Worm (Caenorhabditis elegans) whole organism, late embryonic: ENCODE data around the gene T24D5.2.

Experiments used
- F13H6.1 ChIP-seq: sonication (generic microtip); optimal IDR thresholded peaks from 2 replicates; lab custom pipeline; 2016; ENCODE audit warnings: missing genetic modification characterization, missing compliant biosample characterization
- Y22D7AL.16 ChIP-seq: sonication (generic microtip); optimal IDR thresholded peaks from 2 replicates; lab custom pipeline; 2016; ENCODE audit warnings: missing genetic modification characterization, missing compliant biosample characterization
- ceh-14 ChIP-seq: sonication (generic microtip); optimal IDR thresholded peaks from 2 replicates; lab custom pipeline; 2016; ENCODE audit warnings: missing genotype, missing genetic modification characterization, missing compliant biosample characterization
- dve-1 ChIP-seq: sonication (generic microtip); optimal IDR thresholded peaks from 2 replicates; lab custom pipeline; 2017; ENCODE audit warnings: antibody characterized with exemption, mild to moderate bottlenecking, missing genetic modification characterization, missing compliant biosample characterization
- nhr-11 ChIP-seq: fragments of 150-350 bp; optimal IDR thresholded peaks from 2 replicates; lab custom pipeline; 2014; ENCODE audit warnings: missing biosample characterization, missing genetic modification characterization
- odd-2 ChIP-seq: sonication (generic microtip); optimal IDR thresholded peaks from 2 replicates; lab custom pipeline; 2017; ENCODE audit warnings: antibody characterized with exemption, mild to moderate bottlenecking, missing genetic modification characterization, missing compliant biosample characterization
- pha-4 ChIP-seq: fragments of 150-350 bp; optimal IDR thresholded peaks from 2 replicates; lab custom pipeline; 2018; ENCODE audit warnings: missing biosample characterization, missing genetic modification reagents, missing genetic modification characterization
- pqm-1 ChIP-seq: sonication (generic microtip); optimal IDR thresholded peaks from 2 replicates; lab custom pipeline; 2016; ENCODE audit warnings: missing genetic modification characterization, missing compliant biosample characterization
- sox-2 ChIP-seq: fragments of 200-800 bp; sonication (Bioruptor generic); IDR thresholded peaks from 2 replicates; pipeline ENCODE4 v1.3.6; 2022; ENCODE audit warnings: missing genetic modification reagents, missing genetic modification characterization, missing compliant biosample characterization
- syd-9 ChIP-seq: sonication (generic microtip); optimal IDR thresholded peaks from 2 replicates; lab custom pipeline; 2016; ENCODE audit warnings: mild to moderate bottlenecking, missing genetic modification characterization, moderate library complexity, missing compliant biosample characterization
- unc-86 ChIP-seq: sonication (generic microtip); optimal IDR thresholded peaks from 2 replicates; lab custom pipeline; 2016; ENCODE audit warnings: missing genetic modification characterization, missing compliant biosample characterization
- zip-5 ChIP-seq: sonication (generic microtip); optimal IDR thresholded peaks from 2 replicates; lab custom pipeline; 2016; ENCODE audit warnings: missing genetic modification characterization, missing compliant biosample characterization

- TF ChIP-seq sox-2 (GFP tag; lab: Robert Waterston, UW) (no peak), ceh-14 (no peak), F13H6.1 (tag; lab: Kevin White, UChicago) (no peak), Y22D7AL.16 (no peak), zip-5 (no peak), odd-2 (tag; lab: Kevin White, UChicago) (no peak), nhr-11 (no peak), syd-9 (no peak), pha-4 (tag; lab: Kevin White, UChicago) (no peak), pqm-1 (tag; lab: Kevin White, UChicago) (no peak), dve-1 (tag; lab: Kevin White, UChicago) (no peak), unc-86 (tag; lab: Kevin White, UChicago) (no peak)
Measured at ce11 chrX:12627797-12628196, 41.5 kb upstream of the T24D5.2 start.
